Worm (Caenorhabditis elegans) whole organism, early embryonic: Measurements from ENCODE around the gene cup-5.

ENCODE experiments used
- F13C5.2 ChIP-seq: sonication (generic microtip); optimal IDR thresholded peaks from 2 replicates; lab custom pipeline; 2017; ENCODE audit warnings: mild to moderate bottlenecking, missing genetic modification characterization, inconsistent platforms, missing compliant biosample characterization
- ama-1 ChIP-seq: fragments of 150-350 bp; optimal IDR thresholded peaks from 2 replicates; lab custom pipeline; 2014
- hmbx-1 ChIP-seq: sonication (generic microtip); optimal IDR thresholded peaks from 2 replicates; lab custom pipeline; 2016; ENCODE audit warnings: mild to moderate bottlenecking, missing genetic modification characterization, missing compliant biosample characterization
- hmg-4 ChIP-seq: fragments of 200-800 bp; sonication (Bioruptor generic); optimal IDR thresholded peaks from 2 replicates; lab custom pipeline; 2018; ENCODE audit warnings: mild to moderate bottlenecking, missing genetic modification characterization, missing compliant biosample characterization
- sea-1 ChIP-seq: fragments of 200-800 bp; sonication (Bioruptor generic); conservative IDR thresholded peaks from 2 replicates; pipeline ENCODE4 v1.3.6; 2022; ENCODE audit warnings: missing genetic modification characterization, missing compliant biosample characterization

DNA sequence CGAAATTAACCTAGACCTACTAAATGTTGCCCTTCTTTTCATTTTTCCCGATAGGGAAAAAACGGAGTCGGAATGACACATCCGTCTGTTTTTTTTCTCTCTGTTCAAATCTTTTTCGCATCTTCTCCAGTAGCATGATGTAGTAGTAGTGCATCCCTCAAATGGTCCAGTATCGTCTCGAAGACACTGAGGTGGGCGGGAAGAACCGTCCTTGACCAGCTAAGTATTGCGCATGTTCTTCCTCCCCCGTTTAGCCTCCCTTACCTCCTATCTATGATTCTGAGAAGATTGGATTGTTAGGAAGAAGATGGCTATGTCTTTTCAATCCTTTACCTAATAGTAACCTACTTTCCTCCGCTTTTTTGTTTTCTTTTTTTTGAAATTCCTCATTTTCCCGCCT lies 38.9 kb downstream of the cup-5 start:
- TF ChIP-seq ama-1 (lab: Kevin White, UChicago) (no peak), sea-1 (no peak), F13C5.2 (tag; lab: Kevin White, UChicago) (no peak), hmbx-1 (tag; lab: Kevin White, UChicago) (no peak), hmg-4 (GFP tag; lab: Kevin White, UChicago) (no peak)
